Fruit fly (Drosophila melanogaster) whole organism, embryonic: ENCODE results near the gene CG13699.

Experiments
- Ada2b ChIP-seq: fragments of 200-800 bp; sonication (Bioruptor generic); IDR thresholded peaks from 2 replicates; pipeline ENCODE4 v1.3.6; 2022; ENCODE audit warnings: missing biosample characterization, missing genetic modification characterization
- Atf-2 ChIP-seq: fragments of 200-800 bp; sonication (Bioruptor generic); optimal IDR thresholded peaks from 2 replicates; lab custom pipeline; 2016; ENCODE audit warnings: missing biosample characterization, missing genetic modification characterization
- C15 ChIP-seq: fragments of 200-800 bp; sonication (Bioruptor generic); IDR thresholded peaks from 3 replicates; pipeline ENCODE4 v1.3.6; 2022; ENCODE audit warnings: missing biosample characterization, missing genetic modification characterization
- CG11398 ChIP-seq: fragments of 200-800 bp; sonication (Bioruptor generic); optimal IDR thresholded peaks from 2 replicates; lab custom pipeline; 2016; ENCODE audit warnings: missing biosample characterization, missing genetic modification characterization
- CG11560 ChIP-seq: fragments of 200-800 bp; sonication (Bioruptor generic); IDR thresholded peaks from 3 replicates; pipeline ENCODE4 v1.3.6; 2022; ENCODE audit warnings: missing biosample characterization, missing genetic modification characterization
- CG14050 ChIP-seq: fragments of 200-800 bp; sonication (Bioruptor generic); IDR thresholded peaks from 3 replicates; pipeline ENCODE4 v1.3.6; 2022; ENCODE audit warnings: missing biosample characterization, missing genetic modification characterization
- CG16813 ChIP-seq: fragments of 200-800 bp; sonication (Bioruptor generic); IDR thresholded peaks from 3 replicates; pipeline ENCODE4 v1.3.6; 2022; ENCODE audit warnings: missing biosample characterization, missing genetic modification characterization; ENCODE audit not compliant: partially characterized antibody
- CG16863 ChIP-seq: fragments of 200-800 bp; sonication (Bioruptor generic); optimal IDR thresholded peaks from 3 replicates; lab custom pipeline; 2016; ENCODE audit warnings: missing biosample characterization, missing genetic modification characterization
- CG17361 ChIP-seq: fragments of 200-800 bp; sonication (Bioruptor generic); IDR thresholded peaks from 3 replicates; pipeline ENCODE4 v1.3.6; 2022; ENCODE audit warnings: missing biosample characterization, missing genetic modification characterization
- CG18619 ChIP-seq: fragments of 200-800 bp; sonication (Bioruptor generic); optimal IDR thresholded peaks from 3 replicates; lab custom pipeline; 2017; ENCODE audit warnings: missing biosample characterization, mild to moderate bottlenecking, missing genetic modification characterization
- CG2120 ChIP-seq: fragments of 200-800 bp; sonication (Bioruptor generic); optimal IDR thresholded peaks from 3 replicates; lab custom pipeline; 2016; ENCODE audit warnings: missing biosample characterization, missing genetic modification characterization
- CG2202 ChIP-seq: fragments of 200-800 bp; sonication (Bioruptor generic); optimal IDR thresholded peaks from 2 replicates; lab custom pipeline; 2018; ENCODE audit warnings: missing biosample characterization, mild to moderate bottlenecking, missing genetic modification characterization
- CG2678 ChIP-seq: fragments of 200-800 bp; sonication (Bioruptor generic); optimal IDR thresholded peaks from 3 replicates; lab custom pipeline; 2019; ENCODE audit warnings: missing biosample characterization, mild to moderate bottlenecking, missing genetic modification characterization, moderate library complexity
- CG2875 ChIP-seq: fragments of 200-800 bp; sonication (Bioruptor generic); optimal IDR thresholded peaks from 2 replicates; lab custom pipeline; 2017; ENCODE audit warnings: missing biosample characterization, mild to moderate bottlenecking, missing genetic modification characterization, missing genetic modification reagents
- CG2889 ChIP-seq: fragments of 200-800 bp; sonication (Bioruptor generic); IDR thresholded peaks from 3 replicates; pipeline ENCODE4 v1.3.6; 2022; ENCODE audit warnings: missing biosample characterization, missing genetic modification characterization
- CG3726 ChIP-seq: fragments of 200-800 bp; sonication (Bioruptor generic); IDR thresholded peaks from 3 replicates; pipeline ENCODE4, ENCODE4 v1.3.6; 2022; ENCODE audit warnings: missing biosample characterization, missing genetic modification characterization
- CG4328 ChIP-seq: fragments of 200-800 bp; sonication (Bioruptor generic); optimal IDR thresholded peaks from 3 replicates; lab custom pipeline; 2017; ENCODE audit warnings: missing biosample characterization, missing genetic modification reagents, missing genetic modification characterization
- CG4360 ChIP-seq: fragments of 200-800 bp; sonication (Bioruptor generic); IDR thresholded peaks from 2 replicates; pipeline ENCODE4 v1.3.6; 2022; ENCODE audit warnings: missing biosample characterization, missing genetic modification characterization
- CG6175 ChIP-seq: fragments of 200-800 bp; sonication (Bioruptor generic); IDR thresholded peaks from 3 replicates; pipeline ENCODE4 v1.3.6; 2022; ENCODE audit warnings: missing biosample characterization, missing genetic modification characterization
- CG6689 ChIP-seq: fragments of 200-800 bp; sonication (Bioruptor generic); IDR thresholded peaks from 2 replicates; pipeline ENCODE4 v1.3.6; 2022; ENCODE audit warnings: missing biosample characterization, missing genetic modification characterization
- CG6854 ChIP-seq: fragments of 200-800 bp; sonication (Bioruptor generic); optimal IDR thresholded peaks from 3 replicates; lab custom pipeline; 2017; ENCODE audit warnings: missing biosample characterization, mild to moderate bottlenecking, missing genetic modification characterization
- CG7745 ChIP-seq: fragments of 200-800 bp; sonication (Bioruptor generic); optimal IDR thresholded peaks from 2 replicates; lab custom pipeline; 2018; ENCODE audit warnings: missing biosample characterization, mild to moderate bottlenecking, missing genetic modification characterization, moderate library complexity
- ERR ChIP-seq: fragments of 200-800 bp; sonication (Bioruptor generic); optimal IDR thresholded peaks from 2 replicates; lab custom pipeline; 2016; ENCODE audit warnings: missing biosample characterization, missing genetic modification characterization
- Fer3 ChIP-seq: fragments of 200-800 bp; sonication (Bioruptor generic); optimal IDR thresholded peaks from 2 replicates; lab custom pipeline; 2018; ENCODE audit warnings: missing biosample characterization, mild to moderate bottlenecking, missing genetic modification characterization, moderate library complexity
- HLH3B ChIP-seq: fragments of 200-800 bp; sonication (Bioruptor generic); IDR thresholded peaks from 2 replicates; pipeline ENCODE4 v1.3.6; 2022; ENCODE audit warnings: missing biosample characterization, missing genetic modification characterization
- Hey ChIP-seq: fragments of 200-800 bp; sonication (Bioruptor generic); optimal IDR thresholded peaks from 3 replicates; lab custom pipeline; 2018; ENCODE audit warnings: missing biosample characterization, mild to moderate bottlenecking, missing genetic modification characterization
- Meics ChIP-seq: fragments of 200-800 bp; sonication (Bioruptor generic); optimal IDR thresholded peaks from 2 replicates; lab custom pipeline; 2017; ENCODE audit warnings: missing biosample characterization, mild to moderate bottlenecking, missing genetic modification characterization
- Neu2 ChIP-seq: fragments of 200-800 bp; sonication (Bioruptor generic); optimal IDR thresholded peaks from 3 replicates; lab custom pipeline; 2016; ENCODE audit warnings: missing biosample characterization, missing genetic modification characterization, borderline replicate concordance
- Opbp ChIP-seq: fragments of 200-800 bp; sonication (Bioruptor generic); IDR thresholded peaks from 3 replicates; pipeline ENCODE4 v1.3.6; 2022; ENCODE audit warnings: missing biosample characterization, missing genetic modification characterization; ENCODE audit not compliant: partially characterized antibody
- Ravus ChIP-seq: fragments of 200-800 bp; sonication (Bioruptor generic); IDR thresholded peaks from 2 replicates; pipeline ENCODE4 v1.3.6; 2022; ENCODE audit warnings: missing biosample characterization, missing genetic modification characterization
- TFAM ChIP-seq: fragments of 200-800 bp; sonication (Bioruptor generic); optimal IDR thresholded peaks from 2 replicates; lab custom pipeline; 2017; ENCODE audit warnings: missing biosample characterization, missing genetic modification characterization, inconsistent platforms
- amos ChIP-seq: fragments of 200-800 bp; sonication (Bioruptor generic); IDR thresholded peaks from 2 replicates; pipeline ENCODE4 v1.3.6; 2022; ENCODE audit warnings: missing biosample characterization, missing genetic modification characterization; ENCODE audit not compliant: partially characterized antibody
- az2 ChIP-seq: fragments of 200-800 bp; sonication (Bioruptor generic); optimal IDR thresholded peaks from 3 replicates; lab custom pipeline; 2016; ENCODE audit warnings: missing biosample characterization, missing genetic modification characterization
- bab2 ChIP-seq: fragments of 200-800 bp; sonication (Bioruptor generic); optimal IDR thresholded peaks from 2 replicates; lab custom pipeline; 2016; ENCODE audit warnings: missing biosample characterization, missing genetic modification characterization
- bigmax ChIP-seq: fragments of 200-800 bp; sonication (Bioruptor generic); optimal IDR thresholded peaks from 2 replicates; lab custom pipeline; 2018; ENCODE audit warnings: missing biosample characterization, mild to moderate bottlenecking, missing genetic modification characterization
- dm ChIP-seq: fragments of 200-800 bp; sonication (Bioruptor generic); optimal IDR thresholded peaks from 3 replicates; lab custom pipeline; 2016; ENCODE audit warnings: missing biosample characterization, missing genetic modification characterization
- en ChIP-seq: fragments of 200-800 bp; sonication (Bioruptor generic); optimal IDR thresholded peaks from 2 replicates; lab custom pipeline; 2016; ENCODE audit warnings: missing biosample characterization, missing genetic modification characterization
- ewg ChIP-seq: fragments of 200-800 bp; sonication (Bioruptor generic); optimal IDR thresholded peaks from 3 replicates; lab custom pipeline; 2017; ENCODE audit warnings: mild to moderate bottlenecking, missing biosample characterization, missing genetic modification reagents, missing genetic modification characterization
- fru ChIP-seq: fragments of >200 bp; optimal IDR thresholded peaks from 2 replicates; lab custom pipeline; 2017
- gce ChIP-seq: fragments of 200-800 bp; sonication (Bioruptor generic); IDR thresholded peaks from 3 replicates; pipeline ENCODE4 v1.3.6; 2022; ENCODE audit warnings: missing biosample characterization, missing genetic modification characterization
- gfzf ChIP-seq: fragments of 200-800 bp; sonication (Bioruptor generic); optimal IDR thresholded peaks from 2 replicates; lab custom pipeline; 2016; ENCODE audit warnings: missing biosample characterization, mild to moderate bottlenecking, missing genetic modification characterization, moderate library complexity
- jumu ChIP-seq: fragments of 200-800 bp; sonication (Bioruptor generic); optimal IDR thresholded peaks from 3 replicates; lab custom pipeline; 2016; ENCODE audit warnings: missing biosample characterization, missing genetic modification characterization
- kah ChIP-seq: fragments of 200-800 bp; sonication (Bioruptor generic); optimal IDR thresholded peaks from 2 replicates; lab custom pipeline; 2018; ENCODE audit warnings: missing biosample characterization, mild to moderate bottlenecking, missing genetic modification characterization
- kay ChIP-seq: fragments of 200-800 bp; sonication (Bioruptor generic); optimal IDR thresholded peaks from 2 replicates; lab custom pipeline; 2016; ENCODE audit warnings: missing biosample characterization, missing genetic modification characterization
- lov ChIP-seq, 2 experiments: fragments of 200-800 bp in 1 of 2; fragments of >200 bp in 1 of 2; sonication (Bioruptor generic) in 1 of 2; IDR thresholded peaks in 1 of 2; optimal IDR thresholded peaks in 1 of 2; 2 replicates in 1 of 2; 3 replicates in 1 of 2; pipeline versions ENCODE4 v1.3.6 to Lab custom; 2017 to 2022; ENCODE audit warnings: missing biosample characterization in 1 of 2, missing genetic modification characterization in 1 of 2
- nau ChIP-seq: fragments of 200-800 bp; sonication (Bioruptor generic); optimal IDR thresholded peaks from 3 replicates; lab custom pipeline; 2017; ENCODE audit warnings: missing biosample characterization, mild to moderate bottlenecking, missing genetic modification characterization, missing genetic modification reagents
- pb ChIP-seq: fragments of 200-800 bp; sonication (Bioruptor generic); optimal IDR thresholded peaks from 3 replicates; lab custom pipeline; 2016; ENCODE audit warnings: missing biosample characterization, missing genetic modification characterization
- phol ChIP-seq: fragments of 200-800 bp; sonication (Bioruptor generic); optimal IDR thresholded peaks from 3 replicates; lab custom pipeline; 2018; ENCODE audit warnings: missing biosample characterization, mild to moderate bottlenecking, missing genetic modification characterization, moderate library complexity
- pros ChIP-seq: fragments of 200-800 bp; sonication (Bioruptor generic); optimal IDR thresholded peaks from 3 replicates; lab custom pipeline; 2019; ENCODE audit warnings: missing biosample characterization, mild to moderate bottlenecking, missing genetic modification characterization, moderate library complexity
- so ChIP-seq: fragments of 200-800 bp; sonication (Bioruptor generic); IDR thresholded peaks from 3 replicates; pipeline ENCODE4 v1.3.6; 2022; ENCODE audit warnings: missing biosample characterization, missing genetic modification characterization
- sr ChIP-seq: fragments of 200-800 bp; sonication (Bioruptor generic); IDR thresholded peaks from 3 replicates; pipeline ENCODE4 v1.3.6; 2022; ENCODE audit warnings: missing biosample characterization, missing genetic modification characterization
- zfh1 ChIP-seq: fragments of 200-800 bp; sonication (Bioruptor generic); IDR thresholded peaks from 3 replicates; pipeline ENCODE4 v1.3.6; 2022; ENCODE audit warnings: missing biosample characterization, missing genetic modification characterization

CG13699 gene

DNA sequence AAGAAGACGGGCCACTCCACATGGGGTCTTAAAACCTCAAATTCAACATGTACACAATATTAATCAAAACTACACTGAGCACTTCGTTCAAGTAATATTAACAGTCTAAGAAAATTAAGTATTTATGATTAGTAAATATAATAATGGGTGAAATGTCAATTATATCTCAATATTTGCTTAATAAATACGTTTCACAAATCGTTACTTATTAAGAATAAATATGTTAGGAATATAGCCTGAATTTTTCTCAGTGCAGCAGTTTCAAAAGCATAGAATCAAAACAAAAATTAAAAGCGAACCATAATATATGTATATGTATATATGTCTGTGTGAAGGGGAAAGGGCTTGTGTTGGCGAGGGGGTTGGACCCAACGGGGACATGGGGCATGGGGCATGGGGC lies 41.6 kb upstream of the CG13699 start (continued):
- TF ChIP-seq bab2 (GFP tag; lab: Kevin White, UChicago), result no peak
- peak; percentile 80 for TF ChIP-seq phol (tag; lab: Kevin White, UChicago)
- no peak for TF ChIP-seq ERR (GFP tag; lab: Kevin White, UChicago)
- no peak for TF ChIP-seq gfzf (GFP tag; lab: Kevin White, UChicago)
- TF ChIP-seq CG17361, result peak; percentile 84
- TF ChIP-seq lov (optimal IDR thresholded peaks at IDR 0.05; lab: Kevin White, UChicago), result no peak
- TF ChIP-seq lov (GFP tag; IDR thresholded peaks at IDR 0.05; lab: Robert Waterston, UW), result no peak
- TF ChIP-seq CG11398 (GFP tag; lab: Kevin White, UChicago), result no peak
- peak; percentile 56 for TF ChIP-seq CG2202 (tag; lab: Kevin White, UChicago)
- TF ChIP-seq CG18619 (GFP tag; lab: Kevin White, UChicago), result no peak
- TF ChIP-seq CG3726 (GFP tag; lab: Robert Waterston, UW), result 0 out of 3 replicates have a peak, but pooled peaks have one; percentile 39
- TF ChIP-seq CG4360, result no peak
- no peak for TF ChIP-seq gce (GFP tag; lab: Robert Waterston, UW)
- TF ChIP-seq CG16813 (GFP tag; lab: Robert Waterston, UW), result no peak
- TF ChIP-seq CG11560, result no peak
- no peak for TF ChIP-seq Opbp (GFP tag; lab: Robert Waterston, UW)
- TF ChIP-seq C15 (GFP tag; lab: Robert Waterston, UW), result no peak
- TF ChIP-seq TFAM (GFP tag; lab: Kevin White, UChicago), result no peak
- TF ChIP-seq pb (GFP tag; lab: Kevin White, UChicago), result no peak
- no peak for TF ChIP-seq CG4328 (GFP tag; lab: Kevin White, UChicago)
- TF ChIP-seq Hey (tag; lab: Kevin White, UChicago), result no peak
- TF ChIP-seq nau (GFP tag; lab: Kevin White, UChicago), result no peak
- TF ChIP-seq az2, result peak; percentile 55
- no peak for TF ChIP-seq Meics (GFP tag; lab: Kevin White, UChicago)
- no peak for TF ChIP-seq CG14050 (GFP tag; lab: Robert Waterston, UW)
- TF ChIP-seq CG6175 (GFP tag; lab: Robert Waterston, UW), result no peak
- TF ChIP-seq CG16863 (GFP tag; lab: Kevin White, UChicago), result no peak
- TF ChIP-seq CG6689 (GFP tag; lab: Robert Waterston, UW), result peak; percentile 83
- TF ChIP-seq kah (GFP tag; lab: Kevin White, UChicago), result no peak
- no peak for TF ChIP-seq CG2120 (GFP tag; lab: Kevin White, UChicago)
- no peak for TF ChIP-seq Ravus (GFP tag; lab: Robert Waterston, UW)
- TF ChIP-seq Ada2b (GFP tag; lab: Robert Waterston, UW), result no peak
- TF ChIP-seq HLH3B, result peak; percentile 55; the same call in 1 of the 2 replicates
- no peak for TF ChIP-seq kay (GFP tag; lab: Kevin White, UChicago)
- no peak for TF ChIP-seq en (GFP tag; lab: Kevin White, UChicago)
- TF ChIP-seq sr, result no peak
- no peak for TF ChIP-seq bigmax (GFP tag; lab: Kevin White, UChicago)
- TF ChIP-seq Neu2 (GFP tag; lab: Kevin White, UChicago), result no peak
- TF ChIP-seq CG2678 (tag; lab: Kevin White, UChicago), result peak; percentile 74
- peak; percentile 44 for TF ChIP-seq CG7745 (tag; lab: Kevin White, UChicago)
- TF ChIP-seq ewg (GFP tag; lab: Kevin White, UChicago), result peak; percentile 17
- TF ChIP-seq CG6854 (GFP tag; lab: Kevin White, UChicago), result no peak
- TF ChIP-seq amos (GFP tag; lab: Robert Waterston, UW), result no peak
- no peak for TF ChIP-seq Atf-2 (GFP tag; lab: Kevin White, UChicago)
- TF ChIP-seq pros (GFP tag; lab: Kevin White, UChicago), result peak; percentile 2
- no peak for TF ChIP-seq fru (lab: Kevin White, UChicago)
- TF ChIP-seq CG2875 (GFP tag; lab: Kevin White, UChicago), result peak; percentile 34
- no peak for TF ChIP-seq zfh1 (GFP tag; lab: Robert Waterston, UW)
- peak; percentile 31 for TF ChIP-seq Fer3 (tag; lab: Kevin White, UChicago)
- no peak for TF ChIP-seq CG2889 (GFP tag; lab: Robert Waterston, UW)
- no peak for TF ChIP-seq so (GFP tag; lab: Robert Waterston, UW)
- TF ChIP-seq jumu (GFP tag; lab: Kevin White, UChicago), result no peak
- TF ChIP-seq dm (GFP tag; lab: Kevin White, UChicago), result no peak
